Fruit fly (Drosophila melanogaster): Measurements from ENCODE around the gene CG5921.

DNA sequence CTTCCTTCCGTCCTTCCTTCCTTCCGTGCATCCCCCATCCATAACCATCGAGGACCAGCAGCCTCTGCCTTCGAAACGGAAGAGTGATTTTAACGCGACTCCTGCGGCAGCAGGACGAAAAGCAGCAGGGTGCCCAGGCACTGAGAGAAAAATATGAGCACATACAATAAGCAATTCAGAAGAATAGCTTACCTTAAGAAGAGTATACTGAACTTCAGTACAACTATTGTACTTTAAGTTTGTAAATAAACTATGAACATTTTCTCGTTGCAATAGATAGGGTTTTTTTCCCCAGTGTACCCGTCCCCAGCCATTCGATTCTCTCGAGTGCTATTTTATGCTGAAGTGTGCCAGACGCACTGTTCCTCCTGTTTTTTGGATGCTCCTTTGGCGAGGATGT is 18.9 kb upstream of the CG5921 start:
- no peak for TF ChIP-seq psq (optimal IDR thresholded peaks at IDR 0.05)
- TF ChIP-seq pan (optimal IDR thresholded peaks at IDR 0.05) = no peak

Measured in whole organism.